Worm (Caenorhabditis elegans): ENCODE results near the gene F07C4.6.

Gene F07C4.6

DNA sequence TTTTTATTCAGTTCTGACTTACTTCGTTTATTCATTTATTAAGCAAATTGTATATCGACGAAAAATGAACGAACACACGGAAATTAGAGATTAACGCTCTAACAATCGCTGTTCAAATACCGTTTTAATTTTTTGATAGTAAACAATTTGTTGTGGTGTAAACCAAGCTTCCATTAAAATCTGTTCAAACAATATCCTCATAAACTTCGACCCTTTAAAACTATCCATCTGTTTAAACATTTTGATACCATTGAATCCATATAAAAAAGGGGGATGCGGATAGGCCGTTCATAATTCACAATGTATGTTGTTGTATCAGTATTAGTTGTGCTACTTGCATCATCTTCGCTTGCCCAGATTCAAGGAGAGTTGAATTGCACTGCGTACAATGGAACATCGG, at the start of gene F07C4.6:
F07C4.6 (plus strand) TSS at position 301 of the 400 bp plus-strand sequence.
- no peak for TF ChIP-seq pax-3 (tag; optimal IDR thresholded peaks at IDR 0.05)
- TF ChIP-seq fkh-4 (tag; optimal IDR thresholded peaks at IDR 0.05; ENCODE audit: borderline replicate concordance), result no peak
- TF ChIP-seq mab-9 (GFP tag; IDR thresholded peaks at IDR 0.05), result no peak
- no peak for TF ChIP-seq hlh-4 (tag; optimal IDR thresholded peaks at IDR 0.05)
- TF ChIP-seq ama-1 (optimal IDR thresholded peaks at IDR 0.05), result no peak
- TF ChIP-seq Y116A8C.19 (tag; optimal IDR thresholded peaks at IDR 0.05; ENCODE audit: borderline replicate concordance), result no peak
- no peak for TF ChIP-seq efl-1 (optimal IDR thresholded peaks at IDR 0.05)
- TF ChIP-seq efl-1 (GFP tag; optimal IDR thresholded peaks at IDR 0.05 in 1 of 2), result no peak
- TF ChIP-seq egl-27 (tag; optimal IDR thresholded peaks at IDR 0.05), result no peak
- TF ChIP-seq egl-13 (tag; optimal IDR thresholded peaks at IDR 0.05), result no peak
- TF ChIP-seq unc-62 (GFP tag; optimal IDR thresholded peaks at IDR 0.05), result no peak
- TF ChIP-seq fkh-8 (tag; optimal IDR thresholded peaks at IDR 0.05), result no peak
- TF ChIP-seq jun-1 (tag; optimal IDR thresholded peaks at IDR 0.05), result no peak
- no peak for TF ChIP-seq dpl-1 (GFP tag; optimal IDR thresholded peaks at IDR 0.05)
- no peak for TF ChIP-seq hlh-17 (GFP tag; optimal IDR thresholded peaks at IDR 0.05; ENCODE audit: borderline replicate concordance)
- no peak for TF ChIP-seq sup-37 (GFP tag; optimal IDR thresholded peaks at IDR 0.05)
- TF ChIP-seq aha-1 (tag; optimal IDR thresholded peaks at IDR 0.05), result no peak
- TF ChIP-seq mdl-1 (tag; optimal IDR thresholded peaks at IDR 0.05), result no peak
- no peak for TF ChIP-seq F16B12.6 (tag; optimal IDR thresholded peaks at IDR 0.05)

DNA sequence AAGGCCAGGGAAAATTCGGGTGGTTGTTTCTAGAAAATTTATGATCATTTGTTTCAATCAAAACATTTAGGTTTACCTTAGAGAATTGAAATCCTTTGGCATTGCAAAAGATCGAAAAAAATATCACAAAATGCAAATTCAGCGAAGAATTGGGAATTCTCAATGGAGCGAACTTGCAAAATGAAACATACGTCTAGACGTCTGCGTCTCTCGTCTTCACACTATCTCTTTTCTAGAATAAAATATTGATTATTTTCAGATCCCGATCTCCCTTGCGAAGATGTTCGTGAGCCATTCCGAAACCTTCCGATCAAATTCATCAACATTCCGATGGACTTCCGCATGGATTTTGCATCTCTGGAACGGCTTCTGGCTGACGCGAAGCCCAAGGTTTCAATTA, 46.3 kb upstream of the F07C4.6 start, which contains the start of gene ets-6:
ets-6 (minus strand) TSS at position 169 of the 400 bp plus-strand sequence.
- TF ChIP-seq hlh-4 (tag; optimal IDR thresholded peaks at IDR 0.05), result no peak
- TF ChIP-seq mdl-1 (tag; optimal IDR thresholded peaks at IDR 0.05), result no peak
- TF ChIP-seq nhr-76 (tag; optimal IDR thresholded peaks at IDR 0.05), result no peak
- TF ChIP-seq efl-3 (GFP tag; optimal IDR thresholded peaks at IDR 0.05), result no peak
- TF ChIP-seq mab-9 (GFP tag; IDR thresholded peaks at IDR 0.05), result no peak
- TF ChIP-seq ceh-8 (GFP tag; optimal IDR thresholded peaks at IDR 0.05), result no peak
- TF ChIP-seq nhr-90 (tag; optimal IDR thresholded peaks at IDR 0.05; ENCODE audit: poor library complexity), result peak; percentile 46
- TF ChIP-seq nhr-20 (tag; optimal IDR thresholded peaks at IDR 0.05), result peak; percentile 65
- no peak for TF ChIP-seq sptf-1 (tag; optimal IDR thresholded peaks at IDR 0.05)
- TF ChIP-seq skn-1 (tag; optimal IDR thresholded peaks at IDR 0.05), result peak; percentile 25
- peak; percentile 76 for TF ChIP-seq nhr-71 (tag; optimal IDR thresholded peaks at IDR 0.05)
- TF ChIP-seq pqm-1 (tag; optimal IDR thresholded peaks at IDR 0.05), result no peak
- no peak for TF ChIP-seq fkh-4 (tag; optimal IDR thresholded peaks at IDR 0.05; ENCODE audit: borderline replicate concordance)
- no peak for TF ChIP-seq lir-3 (tag; optimal IDR thresholded peaks at IDR 0.05; ENCODE audit: poor library complexity)
- no peak for TF ChIP-seq grh-1 (GFP tag; IDR thresholded peaks at IDR 0.05)
- peak; percentile 44 for TF ChIP-seq dsc-1 (tag; optimal IDR thresholded peaks at IDR 0.05)
- peak; percentile 75 to 77 for TF ChIP-seq efl-1 (optimal IDR thresholded peaks at IDR 0.05)
- peak; percentile 67 to 96 for TF ChIP-seq efl-1 (GFP tag; optimal IDR thresholded peaks at IDR 0.05 in 1 of 2)
- TF ChIP-seq unc-86 (tag; optimal IDR thresholded peaks at IDR 0.05), result peak; percentile 43
- TF ChIP-seq C04F5.9 (tag; optimal IDR thresholded peaks at IDR 0.05), result no peak
- TF ChIP-seq F16B12.6 (tag; optimal IDR thresholded peaks at IDR 0.05), result no peak
- TF ChIP-seq zag-1 (tag; optimal IDR thresholded peaks at IDR 0.05), result no peak
- TF ChIP-seq nhr-77 (tag; optimal IDR thresholded peaks at IDR 0.05), result peak; percentile 60
- no peak for TF ChIP-seq tlp-1 (tag; optimal IDR thresholded peaks at IDR 0.05)
- no peak for TF ChIP-seq hlh-17 (GFP tag; optimal IDR thresholded peaks at IDR 0.05; ENCODE audit: borderline replicate concordance)
- TF ChIP-seq nhr-237 (tag; optimal IDR thresholded peaks at IDR 0.05), result no peak
- no peak for TF ChIP-seq egl-27 (tag; optimal IDR thresholded peaks at IDR 0.05)
- peak; percentile 54 for TF ChIP-seq nhr-19 (GFP tag; conservative IDR thresholded peaks at IDR 0.05)
- peak; percentile 2 for TF ChIP-seq lin-15B (tag; optimal IDR thresholded peaks at IDR 0.05)
- no peak for TF ChIP-seq lin-13 (GFP tag; optimal IDR thresholded peaks at IDR 0.05)
- TF ChIP-seq unc-130 (tag; optimal IDR thresholded peaks at IDR 0.05), result no peak
- TF ChIP-seq irx-1 (tag; optimal IDR thresholded peaks at IDR 0.05), result no peak
- peak; percentile 21 for TF ChIP-seq snpc-4 (tag; optimal IDR thresholded peaks at IDR 0.05)
- no peak for TF ChIP-seq vab-15 (tag; optimal IDR thresholded peaks at IDR 0.05)
- no peak for TF ChIP-seq sup-37 (GFP tag; optimal IDR thresholded peaks at IDR 0.05)
- TF ChIP-seq snu-23 (GFP tag; optimal IDR thresholded peaks at IDR 0.05), result peak; percentile 74
- TF ChIP-seq egl-13 (tag; optimal IDR thresholded peaks at IDR 0.05), result no peak
- no peak for TF ChIP-seq pag-3 (tag; optimal IDR thresholded peaks at IDR 0.05; ENCODE audit: borderline replicate concordance, insufficient read depth)
- TF ChIP-seq ceh-82 (tag; optimal IDR thresholded peaks at IDR 0.05), result peak in 2 of 3 experiments; percentile 26 to 27
- no peak for TF ChIP-seq pax-3 (tag; optimal IDR thresholded peaks at IDR 0.05)
- no peak for TF ChIP-seq ces-1 (GFP tag; optimal IDR thresholded peaks at IDR 0.05)
- no peak for TF ChIP-seq unc-98 (GFP tag; IDR thresholded peaks at IDR 0.05)

All from whole organism, L1 larva.